Fruit fly (Drosophila melanogaster): ENCODE results near the gene CG32719.

DNA sequence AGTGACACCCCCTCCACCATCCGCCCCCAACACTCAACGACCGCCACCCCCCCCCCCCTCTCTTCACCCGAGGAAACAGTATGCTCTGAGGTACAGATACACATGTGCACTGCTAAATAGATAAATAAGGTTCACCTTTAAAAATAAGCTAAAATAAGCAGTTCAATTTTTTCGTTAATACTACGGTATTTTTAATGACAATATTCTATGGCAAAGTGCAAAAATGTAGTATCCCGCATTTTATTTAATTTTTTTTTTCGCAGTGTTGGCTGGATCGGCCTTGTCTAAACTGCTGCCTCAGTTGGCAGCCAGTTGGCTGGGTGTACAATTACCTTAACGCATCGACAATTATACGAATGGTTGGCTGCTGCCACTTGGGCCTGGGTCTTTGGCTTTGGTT, 8.7 kb downstream of the CG32719 start:
- TF ChIP-seq EcR (GFP tag; optimal IDR thresholded peaks at IDR 0.05) (no peak), CG4496 (GFP tag; IDR thresholded peaks at IDR 0.05) (peak; percentile 64; the same call in 2 of the 3 replicates), Pif1B (GFP tag; optimal IDR thresholded peaks at IDR 0.05) (no peak), gl (tag; optimal IDR thresholded peaks at IDR 0.05) (peak; percentile 3), Snoo (tag; optimal IDR thresholded peaks at IDR 0.05) (no peak), CG8301 (tag; optimal IDR thresholded peaks at IDR 0.05) (peak; percentile 41)

All from whole organism, pupa.